Worm (Caenorhabditis elegans) whole organism, late embryonic: ENCODE results near the gene fbxb-115.

Experiments
- F13H6.1 ChIP-seq: sonication (generic microtip); optimal IDR thresholded peaks from 2 replicates; lab custom pipeline; 2016; ENCODE audit warnings: missing genetic modification characterization, missing compliant biosample characterization
- T23F11.4 ChIP-seq: fragments of 200-800 bp; sonication (Bioruptor generic); optimal IDR thresholded peaks from 2 replicates; lab custom pipeline; 2018; ENCODE audit warnings: mild to moderate bottlenecking, missing genetic modification characterization, missing compliant biosample characterization
- Y22D7AL.16 ChIP-seq: sonication (generic microtip); optimal IDR thresholded peaks from 2 replicates; lab custom pipeline; 2016; ENCODE audit warnings: missing genetic modification characterization, missing compliant biosample characterization
- ahr-1 ChIP-seq: sonication (generic microtip); optimal IDR thresholded peaks from 2 replicates; lab custom pipeline; 2016; ENCODE audit warnings: missing genetic modification characterization, missing compliant biosample characterization
- ama-1 ChIP-seq: fragments of 150-350 bp; optimal IDR thresholded peaks from 2 replicates; lab custom pipeline; 2014
- ceh-14 ChIP-seq: sonication (generic microtip); optimal IDR thresholded peaks from 2 replicates; lab custom pipeline; 2016; ENCODE audit warnings: missing genotype, missing genetic modification characterization, missing compliant biosample characterization
- ceh-18 ChIP-seq: sonication (generic microtip); optimal IDR thresholded peaks from 2 replicates; lab custom pipeline; 2016; ENCODE audit warnings: missing genetic modification characterization, missing compliant biosample characterization
- ceh-19 ChIP-seq: fragments of 200-800 bp; sonication (Bioruptor generic); optimal IDR thresholded peaks from 2 replicates; lab custom pipeline; 2018; ENCODE audit warnings: mild to moderate bottlenecking, missing genetic modification characterization, missing compliant biosample characterization
- ceh-2 ChIP-seq: sonication (generic microtip); optimal IDR thresholded peaks from 2 replicates; lab custom pipeline; 2016; ENCODE audit warnings: missing genotype, missing genetic modification characterization, missing compliant biosample characterization
- ceh-22 ChIP-seq: sonication (generic microtip); optimal IDR thresholded peaks from 2 replicates; lab custom pipeline; 2017; ENCODE audit warnings: missing biosample characterization, missing genetic modification characterization
- ceh-24 ChIP-seq: sonication (generic microtip); optimal IDR thresholded peaks from 2 replicates; lab custom pipeline; 2016; ENCODE audit warnings: mild to moderate bottlenecking, missing genetic modification characterization, missing compliant biosample characterization
- ceh-31 ChIP-seq: sonication (generic microtip); optimal IDR thresholded peaks from 2 replicates; lab custom pipeline; 2016; ENCODE audit warnings: missing genetic modification characterization, missing compliant biosample characterization
- ceh-34 ChIP-seq: sonication (generic microtip); optimal IDR thresholded peaks from 2 replicates; lab custom pipeline; 2016; ENCODE audit warnings: mild to moderate bottlenecking, missing genetic modification characterization, missing compliant biosample characterization
- ceh-45 ChIP-seq: fragments of 200-800 bp; sonication (Bioruptor generic); IDR thresholded peaks from 2 replicates; pipeline ENCODE4 v1.3.6; 2022; ENCODE audit warnings: missing genetic modification reagents, missing genetic modification characterization, missing compliant biosample characterization
- ceh-6 ChIP-seq: fragments of 200-800 bp; sonication (Bioruptor generic); optimal IDR thresholded peaks from 2 replicates; lab custom pipeline; 2018; ENCODE audit warnings: mild to moderate bottlenecking, missing genetic modification characterization, missing compliant biosample characterization
- ceh-9 ChIP-seq: sonication (generic microtip); optimal IDR thresholded peaks from 2 replicates; lab custom pipeline; 2016; ENCODE audit warnings: mild to moderate bottlenecking, missing genetic modification characterization, inconsistent platforms, missing compliant biosample characterization
- che-1 ChIP-seq: sonication (generic microtip); optimal IDR thresholded peaks from 2 replicates; lab custom pipeline; 2016; ENCODE audit warnings: mild to moderate bottlenecking, missing genetic modification characterization, missing compliant biosample characterization
- dmd-4 ChIP-seq: sonication (generic microtip); optimal IDR thresholded peaks from 2 replicates; lab custom pipeline; 2016; ENCODE audit warnings: borderline replicate concordance, missing genetic modification characterization, missing compliant biosample characterization
- elt-2 ChIP-seq: sonication (generic microtip); optimal IDR thresholded peaks from 2 replicates; lab custom pipeline; 2016; ENCODE audit warnings: missing genetic modification reagents, missing genetic modification characterization, missing compliant biosample characterization
- elt-4 ChIP-seq: sonication (generic microtip); optimal IDR thresholded peaks from 2 replicates; lab custom pipeline; 2016; ENCODE audit warnings: missing genetic modification characterization, missing compliant biosample characterization
- eyg-1 ChIP-seq: sonication (generic microtip); optimal IDR thresholded peaks from 2 replicates; lab custom pipeline; 2016; ENCODE audit warnings: missing genotype, missing genetic modification characterization, missing compliant biosample characterization
- fax-1 ChIP-seq: sonication (generic microtip); optimal IDR thresholded peaks from 2 replicates; lab custom pipeline; 2016; ENCODE audit warnings: missing genotype, missing genetic modification characterization, missing compliant biosample characterization
- fkh-10 ChIP-seq: fragments of 150-350 bp; optimal IDR thresholded peaks from 2 replicates; lab custom pipeline; 2014; ENCODE audit warnings: missing biosample characterization, missing genetic modification reagents, missing genetic modification characterization
- fkh-6 ChIP-seq: sonication (generic microtip); optimal IDR thresholded peaks from 2 replicates; lab custom pipeline; 2016; ENCODE audit warnings: missing genetic modification characterization, missing compliant biosample characterization
- hlh-15 ChIP-seq: sonication (generic microtip); optimal IDR thresholded peaks from 2 replicates; lab custom pipeline; 2016; ENCODE audit warnings: missing genetic modification characterization, missing compliant biosample characterization
- hlh-30 ChIP-seq: sonication (generic microtip); optimal IDR thresholded peaks from 2 replicates; lab custom pipeline; 2017; ENCODE audit warnings: antibody characterized with exemption, missing genetic modification characterization, missing compliant biosample characterization; ENCODE audit not compliant: insufficient read depth
- madf-2 ChIP-seq: sonication (generic microtip); optimal IDR thresholded peaks from 2 replicates; lab custom pipeline; 2017; ENCODE audit warnings: missing genetic modification characterization, missing compliant biosample characterization
- nfya-1 ChIP-seq: sonication (generic microtip); optimal IDR thresholded peaks from 2 replicates; lab custom pipeline; 2017; ENCODE audit warnings: missing genetic modification characterization, mild to moderate bottlenecking, missing compliant biosample characterization, antibody characterized with exemption, moderate library complexity
- nhr-232 ChIP-seq: sonication (generic microtip); optimal IDR thresholded peaks from 2 replicates; lab custom pipeline; 2016; ENCODE audit warnings: missing genetic modification characterization, missing compliant biosample characterization
- npax-4 ChIP-seq: sonication (generic microtip); optimal IDR thresholded peaks from 2 replicates; lab custom pipeline; 2016; ENCODE audit warnings: missing genetic modification characterization, missing compliant biosample characterization
- odd-2 ChIP-seq: sonication (generic microtip); optimal IDR thresholded peaks from 2 replicates; lab custom pipeline; 2017; ENCODE audit warnings: antibody characterized with exemption, mild to moderate bottlenecking, missing genetic modification characterization, missing compliant biosample characterization
- pax-1 ChIP-seq: fragments of 150-350 bp; optimal IDR thresholded peaks from 2 replicates; lab custom pipeline; 2014; ENCODE audit warnings: missing biosample characterization, missing genetic modification characterization
- pha-2 ChIP-seq: sonication (generic microtip); optimal IDR thresholded peaks from 2 replicates; lab custom pipeline; 2017; ENCODE audit warnings: mild to moderate bottlenecking, missing genetic modification characterization, missing compliant biosample characterization
- pqm-1 ChIP-seq: sonication (generic microtip); optimal IDR thresholded peaks from 2 replicates; lab custom pipeline; 2016; ENCODE audit warnings: missing genetic modification characterization, missing compliant biosample characterization
- sdc-2 ChIP-seq: sonication (generic microtip); optimal IDR thresholded peaks from 2 replicates; lab custom pipeline; 2016; ENCODE audit warnings: missing genotype, missing genetic modification characterization, missing compliant biosample characterization
- sox-2 ChIP-seq: fragments of 200-800 bp; sonication (Bioruptor generic); IDR thresholded peaks from 2 replicates; pipeline ENCODE4 v1.3.6; 2022; ENCODE audit warnings: missing genetic modification reagents, missing genetic modification characterization, missing compliant biosample characterization
- syd-9 ChIP-seq: sonication (generic microtip); optimal IDR thresholded peaks from 2 replicates; lab custom pipeline; 2016; ENCODE audit warnings: mild to moderate bottlenecking, missing genetic modification characterization, moderate library complexity, missing compliant biosample characterization
- ttx-3 ChIP-seq: sonication (generic microtip); optimal IDR thresholded peaks from 2 replicates; lab custom pipeline; 2016; ENCODE audit warnings: missing genetic modification reagents, missing genetic modification characterization, missing compliant biosample characterization
- unc-55 ChIP-seq: sonication (generic microtip); optimal IDR thresholded peaks from 2 replicates; lab custom pipeline; 2017; ENCODE audit warnings: missing biosample characterization, missing genetic modification reagents, missing genetic modification characterization
- unc-86 ChIP-seq: sonication (generic microtip); optimal IDR thresholded peaks from 2 replicates; lab custom pipeline; 2016; ENCODE audit warnings: missing genetic modification characterization, missing compliant biosample characterization

Gene fbxb-115

ce11 chrV:19259403-19259802 lies 19.4 kb upstream of the fbxb-115 start:
- TF ChIP-seq elt-4 (tag; lab: Kevin White, UChicago), result no peak
- no peak for TF ChIP-seq nfya-1 (tag; lab: Kevin White, UChicago)
- TF ChIP-seq fax-1 (tag; lab: Kevin White, UChicago), result no peak
- no peak for TF ChIP-seq unc-55 (GFP tag; lab: Kevin White, UChicago)
- TF ChIP-seq ceh-18 (tag; lab: Kevin White, UChicago), result no peak
- TF ChIP-seq syd-9, result no peak
- TF ChIP-seq ama-1 (lab: Kevin White, UChicago), result no peak
- TF ChIP-seq ttx-3, result no peak
- TF ChIP-seq sox-2 (GFP tag; lab: Robert Waterston, UW), result no peak
- no peak for TF ChIP-seq Y22D7AL.16 (tag; lab: Kevin White, UChicago)
- TF ChIP-seq dmd-4 (tag; lab: Kevin White, UChicago), result no peak
- TF ChIP-seq ceh-14 (tag; lab: Kevin White, UChicago), result no peak
- TF ChIP-seq ceh-19 (GFP tag; lab: Kevin White, UChicago), result no peak
- TF ChIP-seq hlh-30 (tag; lab: Kevin White, UChicago), result no peak
- TF ChIP-seq eyg-1 (tag; lab: Kevin White, UChicago), result no peak
- no peak for TF ChIP-seq sdc-2

- no peak for TF ChIP-seq hlh-15
- no peak for TF ChIP-seq ceh-9 (tag; lab: Kevin White, UChicago)
- TF ChIP-seq syd-9, result no peak
- no peak for TF ChIP-seq sdc-2
- TF ChIP-seq fkh-6, result no peak
- TF ChIP-seq pha-2 (tag; lab: Kevin White, UChicago), result no peak
- no peak for TF ChIP-seq fkh-10 (GFP tag; lab: Kevin White, UChicago)
- no peak for TF ChIP-seq npax-4 (tag; lab: Kevin White, UChicago)
- TF ChIP-seq ceh-19 (GFP tag; lab: Kevin White, UChicago), result no peak
- TF ChIP-seq elt-2 (tag; lab: Kevin White, UChicago), result no peak
- TF ChIP-seq odd-2 (tag; lab: Kevin White, UChicago), result no peak
- TF ChIP-seq F13H6.1 (tag; lab: Kevin White, UChicago), result no peak
- no peak for TF ChIP-seq ceh-45 (GFP tag; lab: Robert Waterston, UW)
- TF ChIP-seq ceh-34 (tag; lab: Kevin White, UChicago), result no peak
- no peak for TF ChIP-seq unc-86
- TF ChIP-seq ceh-2 (tag; lab: Kevin White, UChicago), result no peak
- TF ChIP-seq ama-1 (lab: Kevin White, UChicago), result no peak
Measured at ce11 chrV:19257653-19258052, 17.6 kb upstream of the fbxb-115 start, which contains the start of gene F21D9.3. Gene F21D9.3, minus strand, starts transcription at chrV:19257753.

DNA sequence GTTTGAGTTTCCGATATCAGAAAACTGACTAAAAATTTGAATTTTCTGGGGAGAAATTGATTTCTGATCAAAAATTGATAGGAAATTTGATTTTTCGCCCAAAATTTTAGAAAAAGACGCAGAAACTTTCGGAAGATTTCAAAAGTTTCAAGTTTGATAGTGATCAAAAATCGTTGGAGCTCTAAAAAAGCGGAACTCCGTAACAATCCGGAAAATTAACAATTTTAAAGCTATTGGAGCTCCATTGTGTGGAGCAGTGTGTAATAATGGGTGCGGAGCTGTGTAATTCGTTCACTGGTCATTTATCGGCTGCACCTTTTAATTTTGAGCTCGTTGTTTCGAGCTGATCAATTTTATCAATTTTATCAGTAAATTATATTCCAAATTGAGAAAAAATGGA lies 13.5 kb upstream of the fbxb-115 start, which contains the start of gene F21D9.4:
F21D9.4 (plus strand) TSS at position 301 of the 400 bp plus-strand sequence.
- TF ChIP-seq ceh-45 (GFP tag; lab: Robert Waterston, UW) (no peak), nfya-1 (tag; lab: Kevin White, UChicago) (no peak), pqm-1 (tag; lab: Kevin White, UChicago) (no peak), hlh-30 (tag; lab: Kevin White, UChicago) (no peak), madf-2 (tag; lab: Kevin White, UChicago) (no peak), nhr-232 (tag; lab: Kevin White, UChicago) (no peak), pax-1 (tag; lab: Kevin White, UChicago) (no peak), ahr-1 (no peak), unc-86 (no peak), ceh-6 (GFP tag; lab: Kevin White, UChicago) (no peak), ceh-31 (tag; lab: Kevin White, UChicago) (no peak), ceh-22 (tag; lab: Kevin White, UChicago) (no peak), elt-2 (tag; lab: Kevin White, UChicago) (no peak), T23F11.4 (no peak), ceh-24 (no peak), fkh-10 (GFP tag; lab: Kevin White, UChicago) (no peak), che-1 (tag; lab: Kevin White, UChicago) (no peak)
